Worm (Caenorhabditis elegans): ENCODE data around the gene best-13.
A peak's percentile ranks its signal among the peaks of the same experiment; 100 is the strongest.

best-13 gene

ce11 chrIV:9948035-9948434, 44.3 kb downstream of the best-13 start (continued):
- no peak for TF ChIP-seq nhr-84 (tag; optimal IDR thresholded peaks at IDR 0.05)
- TF ChIP-seq nhr-71 (tag; optimal IDR thresholded peaks at IDR 0.05), result peak; percentile 66
- no peak for TF ChIP-seq Y116A8C.19 (tag; optimal IDR thresholded peaks at IDR 0.05; ENCODE audit: borderline replicate concordance)
- TF ChIP-seq fos-1 (tag; optimal IDR thresholded peaks at IDR 0.05), result no peak
- peak; percentile 59 for TF ChIP-seq nhr-19 (GFP tag; conservative IDR thresholded peaks at IDR 0.05)

- no peak for TF ChIP-seq lin-15B (tag; optimal IDR thresholded peaks at IDR 0.05)
Observed at ce11 chrIV:9953333-9953732, 49.6 kb downstream of the best-13 start, which contains the start of gene gon-1. gon-1 (minus strand) TSS chrIV:9953433.

Measured in whole organism, L1 larva.